Worm (Caenorhabditis elegans) whole organism, early embryonic: ENCODE results near the gene R04F11.3.

Experiments used
- B0310.2 ChIP-seq: sonication (generic microtip); optimal IDR thresholded peaks from 2 replicates; lab custom pipeline; 2016; ENCODE audit warnings: mild to moderate bottlenecking, missing genetic modification characterization, missing compliant biosample characterization
- F13C5.2 ChIP-seq: sonication (generic microtip); optimal IDR thresholded peaks from 2 replicates; lab custom pipeline; 2017; ENCODE audit warnings: mild to moderate bottlenecking, missing genetic modification characterization, inconsistent platforms, missing compliant biosample characterization
- aly-1 ChIP-seq: sonication (generic microtip); optimal IDR thresholded peaks from 2 replicates; lab custom pipeline; 2016; ENCODE audit warnings: missing genetic modification characterization, missing compliant biosample characterization
- ama-1 ChIP-seq: fragments of 150-350 bp; optimal IDR thresholded peaks from 2 replicates; lab custom pipeline; 2014
- ceh-13 ChIP-seq: fragments of 200-800 bp; sonication (Bioruptor generic); optimal IDR thresholded peaks from 2 replicates; lab custom pipeline; 2018; ENCODE audit warnings: mild to moderate bottlenecking, missing genetic modification characterization, missing compliant biosample characterization
- ceh-36 ChIP-seq: sonication (generic microtip); optimal IDR thresholded peaks from 2 replicates; lab custom pipeline; 2016; ENCODE audit warnings: missing genetic modification characterization, inconsistent platforms, missing compliant biosample characterization
- ets-7 ChIP-seq: sonication (generic microtip); optimal IDR thresholded peaks from 2 replicates; lab custom pipeline; 2016; ENCODE audit warnings: missing genotype, missing genetic modification characterization, missing compliant biosample characterization
- flt-1 ChIP-seq: fragments of 200-800 bp; sonication (Bioruptor generic); IDR thresholded peaks from 2 replicates; pipeline ENCODE4 v1.3.6; 2022; ENCODE audit warnings: missing genetic modification characterization, missing compliant biosample characterization
- hmbx-1 ChIP-seq: sonication (generic microtip); optimal IDR thresholded peaks from 2 replicates; lab custom pipeline; 2016; ENCODE audit warnings: mild to moderate bottlenecking, missing genetic modification characterization, missing compliant biosample characterization
- hmg-4 ChIP-seq: fragments of 200-800 bp; sonication (Bioruptor generic); optimal IDR thresholded peaks from 2 replicates; lab custom pipeline; 2018; ENCODE audit warnings: mild to moderate bottlenecking, missing genetic modification characterization, missing compliant biosample characterization
- hnd-1 ChIP-seq: sonication (generic microtip); optimal IDR thresholded peaks from 2 replicates; lab custom pipeline; 2016; ENCODE audit warnings: missing genetic modification characterization, missing compliant biosample characterization
- pes-1 ChIP-seq: fragments of 200-800 bp; sonication (Bioruptor generic); IDR thresholded peaks from 2 replicates; pipeline ENCODE4 v1.3.6; 2022; ENCODE audit warnings: missing genetic modification reagents, missing genetic modification characterization, missing compliant biosample characterization
- scrt-1 ChIP-seq: fragments of 200-800 bp; sonication (Bioruptor generic); IDR thresholded peaks from 2 replicates; pipeline ENCODE4 v1.3.6; 2022; ENCODE audit warnings: missing genetic modification characterization, missing compliant biosample characterization
- sea-1 ChIP-seq: fragments of 200-800 bp; sonication (Bioruptor generic); conservative IDR thresholded peaks from 2 replicates; pipeline ENCODE4 v1.3.6; 2022; ENCODE audit warnings: missing genetic modification characterization, missing compliant biosample characterization
- tbx-11 ChIP-seq: fragments of 200-800 bp; sonication (Bioruptor generic); IDR thresholded peaks from 2 replicates; pipeline ENCODE4 v1.3.6; 2022; ENCODE audit warnings: missing genetic modification characterization, missing compliant biosample characterization
- tbx-37 ChIP-seq: fragments of 200-800 bp; sonication (Bioruptor generic); conservative IDR thresholded peaks from 2 replicates; pipeline ENCODE4 v1.3.6; 2022; ENCODE audit warnings: missing genetic modification reagents, missing genetic modification characterization, missing compliant biosample characterization
- tra-4 ChIP-seq: sonication (generic microtip); optimal IDR thresholded peaks from 2 replicates; lab custom pipeline; 2017; ENCODE audit warnings: missing genetic modification characterization, missing compliant biosample characterization

R04F11.3 gene

DNA sequence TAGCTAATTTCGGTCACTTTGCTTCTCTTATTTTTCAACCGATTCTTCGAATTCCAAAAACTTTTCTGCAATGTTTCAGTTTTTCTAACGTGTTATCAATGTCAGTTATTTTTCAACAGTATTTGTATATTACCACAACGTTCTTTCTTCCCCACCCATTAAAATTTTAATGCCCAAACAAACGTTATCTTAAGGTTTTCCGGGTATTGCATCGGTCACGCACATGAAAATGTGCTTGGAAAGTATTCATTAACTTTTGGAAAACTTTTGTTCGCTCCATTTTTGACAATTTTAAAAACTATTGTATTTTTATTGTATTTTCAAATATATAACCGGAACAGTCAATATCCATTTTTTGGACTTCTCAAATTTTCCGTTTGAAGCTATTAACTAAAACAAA is 20.9 kb downstream of the R04F11.3 start:
- TF ChIP-seq ama-1 (lab: Kevin White, UChicago), result no peak
- TF ChIP-seq B0310.2 (tag; lab: Kevin White, UChicago), result no peak
- TF ChIP-seq tbx-11 (GFP tag; lab: Robert Waterston, UW), result no peak
- TF ChIP-seq sea-1, result no peak
- no peak for TF ChIP-seq aly-1 (tag; lab: Kevin White, UChicago)
- TF ChIP-seq F13C5.2 (tag; lab: Kevin White, UChicago), result no peak
- TF ChIP-seq hmg-4 (GFP tag; lab: Kevin White, UChicago), result no peak
- TF ChIP-seq ceh-36 (tag; lab: Kevin White, UChicago), result no peak
- no peak for TF ChIP-seq flt-1 (GFP tag; lab: Robert Waterston, UW)
- no peak for TF ChIP-seq tra-4
- TF ChIP-seq hnd-1 (tag; lab: Kevin White, UChicago), result no peak
- no peak for TF ChIP-seq hmbx-1
- TF ChIP-seq ceh-13 (GFP tag; lab: Kevin White, UChicago), result no peak
- TF ChIP-seq tbx-37 (GFP tag; lab: Robert Waterston, UW), result no peak
- TF ChIP-seq pes-1 (GFP tag; lab: Robert Waterston, UW), result no peak

DNA sequence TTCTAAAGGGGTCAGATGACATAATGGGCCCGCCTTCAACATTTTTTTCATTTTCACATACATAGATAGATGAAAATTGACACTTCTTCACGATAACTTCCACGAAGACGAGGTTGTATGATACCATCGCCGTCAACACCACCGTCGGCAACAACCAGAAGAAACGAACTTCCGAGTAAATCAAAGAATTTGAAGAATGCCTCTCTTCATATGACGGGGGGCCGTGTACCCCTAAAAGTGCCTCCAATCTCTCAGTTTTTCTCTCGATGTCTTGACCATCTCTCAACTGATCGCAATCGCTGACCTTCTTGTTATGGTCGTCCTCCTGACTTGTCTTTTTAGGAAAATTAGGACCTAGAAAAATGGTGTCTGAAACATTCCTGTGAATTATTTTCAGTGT is 21.5 kb downstream of the R04F11.3 start:
- TF ChIP-seq F13C5.2 (tag; lab: Kevin White, UChicago) (no peak), pes-1 (GFP tag; lab: Robert Waterston, UW) (no peak), B0310.2 (tag; lab: Kevin White, UChicago) (no peak), tbx-37 (GFP tag; lab: Robert Waterston, UW) (no peak), hnd-1 (tag; lab: Kevin White, UChicago) (no peak), scrt-1 (GFP tag; lab: Robert Waterston, UW) (no peak), hmg-4 (GFP tag; lab: Kevin White, UChicago) (no peak), tbx-11 (GFP tag; lab: Robert Waterston, UW) (no peak), sea-1 (no peak), flt-1 (GFP tag; lab: Robert Waterston, UW) (no peak), ceh-13 (GFP tag; lab: Kevin White, UChicago) (no peak), tra-4 (no peak), ceh-36 (tag; lab: Kevin White, UChicago) (no peak), ama-1 (lab: Kevin White, UChicago) (no peak), hmbx-1 (no peak), ets-7 (tag; lab: Kevin White, UChicago) (no peak)

- TF ChIP-seq hmg-4 (GFP tag; lab: Kevin White, UChicago) (peak; percentile 2), F13C5.2 (tag; lab: Kevin White, UChicago) (no peak)
Observed at ce11 chrV:12295015-12295414, 22.0 kb downstream of the R04F11.3 start.

ce11 chrV:12294091-12294490 is 22.9 kb downstream of the R04F11.3 start:
- TF ChIP-seq hmbx-1, result no peak
- no peak for TF ChIP-seq hnd-1 (tag; lab: Kevin White, UChicago)
- TF ChIP-seq hmg-4 (GFP tag; lab: Kevin White, UChicago), result no peak
- no peak for TF ChIP-seq aly-1 (tag; lab: Kevin White, UChicago)
- no peak for TF ChIP-seq flt-1 (GFP tag; lab: Robert Waterston, UW)
- TF ChIP-seq sea-1, result no peak
- TF ChIP-seq ceh-13 (GFP tag; lab: Kevin White, UChicago), result no peak
- TF ChIP-seq ets-7 (tag; lab: Kevin White, UChicago), result no peak
- TF ChIP-seq tbx-37 (GFP tag; lab: Robert Waterston, UW), result no peak
- no peak for TF ChIP-seq B0310.2 (tag; lab: Kevin White, UChicago)
- TF ChIP-seq ceh-36 (tag; lab: Kevin White, UChicago), result no peak
- TF ChIP-seq pes-1 (GFP tag; lab: Robert Waterston, UW), result no peak

- TF ChIP-seq pes-1 (GFP tag; lab: Robert Waterston, UW) (peak; percentile 80), B0310.2 (tag; lab: Kevin White, UChicago) (peak; percentile 28), hnd-1 (tag; lab: Kevin White, UChicago) (peak; percentile 39), hmbx-1 (no peak), F13C5.2 (tag; lab: Kevin White, UChicago) (peak; percentile 89), ama-1 (lab: Kevin White, UChicago) (no peak), ceh-13 (GFP tag; lab: Kevin White, UChicago) (no peak), flt-1 (GFP tag; lab: Robert Waterston, UW) (peak; percentile 74), tbx-11 (GFP tag; lab: Robert Waterston, UW) (peak; percentile 42; the same call in 1 of the 2 replicates), aly-1 (tag; lab: Kevin White, UChicago) (no peak), tbx-37 (GFP tag; lab: Robert Waterston, UW) (0 out of 2 replicates have a peak, but pooled peaks have one; percentile 17), sea-1 (no peak), hmg-4 (GFP tag; lab: Kevin White, UChicago) (peak; percentile 70), tra-4 (no peak), ets-7 (tag; lab: Kevin White, UChicago) (no peak), scrt-1 (GFP tag; lab: Robert Waterston, UW) (0 out of 2 replicates have a peak, but pooled peaks have one; percentile 56), ceh-36 (tag; lab: Kevin White, UChicago) (peak; percentile 29)
Observed at ce11 chrV:12291587-12291986, 25.4 kb downstream of the R04F11.3 start, which contains the start of the genes srpa-68 and srh-16. Gene srpa-68, minus strand, starts transcription at chrV:12291658. Gene srh-16, plus strand, starts transcription at chrV:12291861.

DNA sequence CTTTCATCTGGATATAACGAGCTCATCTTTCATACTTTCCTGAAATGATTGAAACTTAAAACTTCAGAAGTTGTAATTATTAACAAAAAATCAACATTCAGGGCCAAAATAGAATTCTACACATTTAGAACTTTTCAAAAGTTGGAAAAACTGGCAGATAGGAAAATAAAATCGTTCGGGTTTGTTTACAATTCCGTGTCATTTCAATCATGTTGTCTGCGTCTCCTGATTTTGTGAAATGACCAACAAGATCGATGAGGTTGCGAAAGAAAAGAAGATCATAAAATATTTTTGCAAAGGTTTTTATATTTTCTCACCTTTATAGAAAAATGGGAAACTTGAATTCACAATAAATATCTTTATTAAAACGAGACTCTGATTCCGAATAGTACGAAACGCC is 28.4 kb downstream of the R04F11.3 start, which contains the start of gene rskd-1:
Gene rskd-1 (minus strand): TSS at position 39 of the 400 bp plus-strand sequence.
- TF ChIP-seq pes-1 (GFP tag; lab: Robert Waterston, UW) (no peak), tbx-37 (GFP tag; lab: Robert Waterston, UW) (no peak), ets-7 (tag; lab: Kevin White, UChicago) (no peak), aly-1 (tag; lab: Kevin White, UChicago) (no peak), hmbx-1 (no peak), flt-1 (GFP tag; lab: Robert Waterston, UW) (no peak), hnd-1 (tag; lab: Kevin White, UChicago) (no peak), tbx-11 (GFP tag; lab: Robert Waterston, UW) (no peak), ama-1 (lab: Kevin White, UChicago) (no peak), hmg-4 (GFP tag; lab: Kevin White, UChicago) (no peak), tra-4 (no peak), B0310.2 (tag; lab: Kevin White, UChicago) (no peak), sea-1 (no peak), ceh-36 (tag; lab: Kevin White, UChicago) (no peak), scrt-1 (GFP tag; lab: Robert Waterston, UW) (no peak), F13C5.2 (tag; lab: Kevin White, UChicago) (no peak), ceh-13 (GFP tag; lab: Kevin White, UChicago) (no peak)
